Worm (Caenorhabditis elegans): ENCODE measurements around the gene perm-1.

DNA sequence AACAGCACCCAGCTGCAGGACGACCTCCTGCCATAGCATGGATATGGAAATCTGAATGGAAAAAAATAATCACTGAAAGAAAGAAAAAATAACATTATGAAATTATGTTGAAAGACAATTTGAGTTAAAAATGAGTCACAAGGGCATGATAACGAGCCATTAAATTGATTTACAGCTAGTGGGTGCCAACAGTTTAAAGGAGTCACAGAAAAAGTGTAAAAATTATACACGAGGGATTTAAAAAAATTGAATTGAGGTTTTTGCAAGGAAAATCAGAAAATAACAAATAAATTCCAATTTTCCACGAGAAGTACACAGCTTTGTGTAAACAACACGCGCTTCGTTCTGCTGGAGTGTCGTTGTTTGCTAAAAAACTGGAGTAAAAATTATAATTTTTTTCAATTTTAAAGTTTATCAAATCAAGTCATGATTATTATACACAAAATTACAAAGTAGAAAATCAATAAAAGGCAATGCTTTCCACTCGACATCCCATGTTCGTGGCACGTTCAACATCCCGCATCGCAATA lies 6.7 kb upstream of the perm-1 start, which contains the start of gene T01H3.3:
- TF ChIP-seq him-1 (tag; optimal IDR thresholded peaks at IDR 0.05) (no peak), dao-5 (tag; optimal IDR thresholded peaks at IDR 0.05) (no peak)
